Worm (Caenorhabditis elegans) whole organism, L3 larva: ENCODE results near the gene gsp-1.

Experiments used
- elt-2 ChIP-seq: sonication (generic microtip); optimal IDR thresholded peaks from 2 replicates; lab custom pipeline; 2016; ENCODE audit warnings: missing genetic modification reagents, mild to moderate bottlenecking, missing genetic modification characterization, missing compliant biosample characterization
- mdl-1 ChIP-seq: fragments of 150-350 bp; optimal IDR thresholded peaks from 2 replicates; lab custom pipeline; 2014; ENCODE audit warnings: missing biosample characterization, missing genetic modification characterization

The gsp-1 gene

ce11 chrV:10731989-10732472 lies 49.8 kb downstream of the gsp-1 start, which contains the start of gene T28B11.1:
Gene T28B11.1 (minus strand): TSS chrV:10732422.
- TF ChIP-seq mdl-1 (tag; lab: Kevin White, UChicago) (no peak), elt-2 (tag; lab: Kevin White, UChicago) (peak; percentile 80)
- TF ChIP-seq, all 47 proteins: peak for 1
